Worm (Caenorhabditis elegans) whole organism, late embryonic: ENCODE measurements around the gene F09E5.14.

Source experiments
- C08G9.2 ChIP-seq: sonication (generic microtip); optimal IDR thresholded peaks from 2 replicates; lab custom pipeline; 2016; ENCODE audit warnings: mild to moderate bottlenecking, missing genetic modification characterization, moderate library complexity, missing compliant biosample characterization
- F13H6.1 ChIP-seq: sonication (generic microtip); optimal IDR thresholded peaks from 2 replicates; lab custom pipeline; 2016; ENCODE audit warnings: missing genetic modification characterization, missing compliant biosample characterization
- ceh-19 ChIP-seq: fragments of 200-800 bp; sonication (Bioruptor generic); optimal IDR thresholded peaks from 2 replicates; lab custom pipeline; 2018; ENCODE audit warnings: mild to moderate bottlenecking, missing genetic modification characterization, missing compliant biosample characterization
- ceh-2 ChIP-seq: sonication (generic microtip); optimal IDR thresholded peaks from 2 replicates; lab custom pipeline; 2016; ENCODE audit warnings: missing genotype, missing genetic modification characterization, missing compliant biosample characterization
- ceh-30 ChIP-seq: fragments of 150-350 bp; optimal IDR thresholded peaks from 2 replicates; lab custom pipeline; 2014; ENCODE audit warnings: missing biosample characterization, missing genetic modification characterization
- ceh-34 ChIP-seq: sonication (generic microtip); optimal IDR thresholded peaks from 2 replicates; lab custom pipeline; 2016; ENCODE audit warnings: mild to moderate bottlenecking, missing genetic modification characterization, missing compliant biosample characterization
- elt-2 ChIP-seq: sonication (generic microtip); optimal IDR thresholded peaks from 2 replicates; lab custom pipeline; 2016; ENCODE audit warnings: missing genetic modification reagents, missing genetic modification characterization, missing compliant biosample characterization
- elt-4 ChIP-seq: sonication (generic microtip); optimal IDR thresholded peaks from 2 replicates; lab custom pipeline; 2016; ENCODE audit warnings: missing genetic modification characterization, missing compliant biosample characterization
- fkh-10 ChIP-seq: fragments of 150-350 bp; optimal IDR thresholded peaks from 2 replicates; lab custom pipeline; 2014; ENCODE audit warnings: missing biosample characterization, missing genetic modification reagents, missing genetic modification characterization
- nhr-11 ChIP-seq: fragments of 150-350 bp; optimal IDR thresholded peaks from 2 replicates; lab custom pipeline; 2014; ENCODE audit warnings: missing biosample characterization, missing genetic modification characterization
- pag-3 ChIP-seq: sonication (generic microtip); optimal IDR thresholded peaks from 2 replicates; lab custom pipeline; 2016; ENCODE audit warnings: missing compliant biosample characterization, missing genetic modification characterization, borderline replicate concordance
- ref-2 ChIP-seq: sonication (generic microtip); optimal IDR thresholded peaks from 2 replicates; lab custom pipeline; 2016; ENCODE audit warnings: missing genetic modification characterization, missing compliant biosample characterization
- sox-4 ChIP-seq: sonication (generic microtip); optimal IDR thresholded peaks from 2 replicates; lab custom pipeline; 2017; ENCODE audit warnings: mild to moderate bottlenecking, missing genetic modification characterization, inconsistent platforms, missing compliant biosample characterization
- unc-86 ChIP-seq: sonication (generic microtip); optimal IDR thresholded peaks from 2 replicates; lab custom pipeline; 2016; ENCODE audit warnings: missing genetic modification characterization, missing compliant biosample characterization

ce11 chrII:5378239-5378521, 33.5 kb upstream of the F09E5.14 start:
- no peak for TF ChIP-seq pag-3 (tag; lab: Kevin White, UChicago)
- no peak for TF ChIP-seq ceh-2 (tag; lab: Kevin White, UChicago)
- no peak for TF ChIP-seq elt-2 (tag; lab: Kevin White, UChicago)
- no peak for TF ChIP-seq ref-2 (tag; lab: Kevin White, UChicago)
- TF ChIP-seq F13H6.1 (tag; lab: Kevin White, UChicago) = no peak
- no peak for TF ChIP-seq nhr-11 (tag; lab: Kevin White, UChicago)
- TF ChIP-seq elt-4 (tag; lab: Kevin White, UChicago) = no peak
- no peak for TF ChIP-seq unc-86 (tag; lab: Kevin White, UChicago)
- no peak for TF ChIP-seq sox-4
- TF ChIP-seq ceh-30 (tag; lab: Kevin White, UChicago) = no peak
- no peak for TF ChIP-seq ceh-34
- TF ChIP-seq fkh-10 (GFP tag; lab: Kevin White, UChicago) = no peak
- TF ChIP-seq ceh-19 (GFP tag; lab: Kevin White, UChicago) = no peak
- no peak for TF ChIP-seq C08G9.2 (tag; lab: Kevin White, UChicago)
